Fruit fly (Drosophila melanogaster) whole organism, embryonic: Measurements from ENCODE around the gene Hem.

Source experiments
- Atf6 ChIP-seq: fragments of 200-800 bp; sonication (Bioruptor generic); IDR thresholded peaks from 2 replicates; pipeline ENCODE4 v1.3.6; 2022; ENCODE audit warnings: missing biosample characterization, missing genetic modification characterization
- B-H1 ChIP-seq: fragments of 200-800 bp; sonication (Bioruptor generic); IDR thresholded peaks from 3 replicates; pipeline ENCODE4 v1.3.6; 2022; ENCODE audit warnings: missing biosample characterization, missing genetic modification characterization
- CG10321 ChIP-seq: fragments of 200-800 bp; sonication (Bioruptor generic); IDR thresholded peaks from 2 replicates; pipeline ENCODE4 v1.3.6; 2022; ENCODE audit warnings: missing biosample characterization, missing genetic modification characterization
- CG11504 ChIP-seq: fragments of 200-800 bp; sonication (Bioruptor generic); optimal IDR thresholded peaks from 3 replicates; lab custom pipeline; 2019; ENCODE audit warnings: missing biosample characterization, mild to moderate bottlenecking, missing genetic modification characterization, moderate library complexity
- CG12391 ChIP-seq: fragments of 200-800 bp; sonication (Bioruptor generic); optimal IDR thresholded peaks from 3 replicates; lab custom pipeline; 2018; ENCODE audit warnings: missing biosample characterization, mild to moderate bottlenecking, missing genetic modification characterization, moderate library complexity
- CG13894 ChIP-seq: fragments of 200-800 bp; sonication (Bioruptor generic); optimal IDR thresholded peaks from 3 replicates; lab custom pipeline; 2018; ENCODE audit warnings: missing biosample characterization, mild to moderate bottlenecking, missing genetic modification characterization, moderate library complexity
- CG14050 ChIP-seq: fragments of 200-800 bp; sonication (Bioruptor generic); IDR thresholded peaks from 3 replicates; pipeline ENCODE4 v1.3.6; 2022; ENCODE audit warnings: missing biosample characterization, missing genetic modification characterization
- CG15514 ChIP-seq: fragments of 200-800 bp; sonication (Bioruptor generic); optimal IDR thresholded peaks from 3 replicates; lab custom pipeline; 2017; ENCODE audit warnings: missing biosample characterization, missing genetic modification characterization, mild to moderate bottlenecking, moderate library complexity, missing genetic modification reagents
- CG1647 ChIP-seq: fragments of 200-800 bp; sonication (Bioruptor generic); optimal IDR thresholded peaks from 3 replicates; lab custom pipeline; 2016; ENCODE audit warnings: missing biosample characterization, missing genetic modification characterization
- CG2199 ChIP-seq: fragments of 200-800 bp; sonication (Bioruptor generic); IDR thresholded peaks from 3 replicates; pipeline ENCODE4 v1.3.6; 2022; ENCODE audit warnings: missing biosample characterization, missing genetic modification characterization
- CG32767 ChIP-seq: fragments of 200-800 bp; sonication (Bioruptor generic); IDR thresholded peaks from 2 replicates; pipeline ENCODE4 v1.3.6; 2022; ENCODE audit warnings: missing biosample characterization, missing genetic modification characterization
- CG34376 ChIP-seq: fragments of 200-800 bp; sonication (Bioruptor generic); optimal IDR thresholded peaks from 2 replicates; lab custom pipeline; 2018; ENCODE audit warnings: missing biosample characterization, mild to moderate bottlenecking, missing genetic modification characterization
- CG4617 ChIP-seq: fragments of 200-800 bp; sonication (Bioruptor generic); optimal IDR thresholded peaks from 3 replicates; lab custom pipeline; 2016; ENCODE audit warnings: missing biosample characterization, missing genetic modification characterization, borderline replicate concordance
- CG6791 ChIP-seq: fragments of 200-800 bp; sonication (Bioruptor generic); IDR thresholded peaks from 3 replicates; pipeline ENCODE4 v1.3.6; 2022; ENCODE audit warnings: missing biosample characterization, missing genetic modification characterization; ENCODE audit not compliant: partially characterized antibody
- CG7963 ChIP-seq: fragments of 200-800 bp; sonication (Bioruptor generic); IDR thresholded peaks from 3 replicates; pipeline ENCODE4 v1.3.6; 2022; ENCODE audit warnings: missing biosample characterization, missing genetic modification characterization; ENCODE audit not compliant: partially characterized antibody
- CG8290 ChIP-seq, 3 experiments: fragments of 200-800 bp; sonication (Bioruptor generic); optimal IDR thresholded peaks; 2 replicates each; lab custom pipeline; 2016 to 2019; ENCODE audit warnings: missing biosample characterization in 3 of 3, missing genetic modification characterization in 3 of 3, mild to moderate bottlenecking in 2 of 3, moderate library complexity in 1 of 3
- CG8388 ChIP-seq: fragments of 200-800 bp; sonication (Bioruptor generic); optimal IDR thresholded peaks from 2 replicates; lab custom pipeline; 2019; ENCODE audit warnings: missing biosample characterization, mild to moderate bottlenecking, missing genetic modification characterization, moderate library complexity
- CrebB ChIP-seq: fragments of 200-800 bp; sonication (Bioruptor generic); optimal IDR thresholded peaks from 3 replicates; lab custom pipeline; 2018; ENCODE audit warnings: missing biosample characterization, mild to moderate bottlenecking, missing genetic modification characterization
- Dfd ChIP-seq, 2 experiments: fragments of >200 bp; optimal IDR thresholded peaks; 2 replicates each; lab custom pipeline; 2017; ENCODE audit warnings: missing biosample characterization in 2 of 2, missing genetic modification characterization in 2 of 2
- GATAe ChIP-seq: fragments of 200-800 bp; sonication (Bioruptor generic); conservative IDR thresholded peaks from 2 replicates; pipeline ENCODE4 v1.3.6; 2022; ENCODE audit warnings: missing biosample characterization, missing genetic modification characterization
- Hey ChIP-seq: fragments of 200-800 bp; sonication (Bioruptor generic); optimal IDR thresholded peaks from 3 replicates; lab custom pipeline; 2018; ENCODE audit warnings: missing biosample characterization, mild to moderate bottlenecking, missing genetic modification characterization
- MBD-R2 ChIP-seq: fragments of 200-800 bp; sonication (Bioruptor generic); IDR thresholded peaks from 2 replicates; pipeline ENCODE4 v1.3.6; 2022; ENCODE audit warnings: missing biosample characterization, missing genetic modification characterization
- MESR4 ChIP-seq: fragments of 200-800 bp; sonication (Bioruptor generic); optimal IDR thresholded peaks from 2 replicates; lab custom pipeline; 2018; ENCODE audit warnings: missing biosample characterization, mild to moderate bottlenecking, missing genetic modification characterization, moderate library complexity
- Mes4 ChIP-seq: fragments of 200-800 bp; sonication (Bioruptor generic); optimal IDR thresholded peaks from 2 replicates; lab custom pipeline; 2016; ENCODE audit warnings: missing biosample characterization, missing genetic modification characterization
- Pdp1 ChIP-seq, 2 experiments: fragments of 200-800 bp; sonication (Bioruptor generic); optimal IDR thresholded peaks; 3 replicates each; lab custom pipeline; 2016; ENCODE audit warnings: missing biosample characterization in 2 of 2, missing genetic modification characterization in 2 of 2, mild to moderate bottlenecking in 1 of 2, moderate library complexity in 1 of 2
- Rx ChIP-seq: fragments of 200-800 bp; sonication (Bioruptor generic); IDR thresholded peaks from 2 replicates; pipeline ENCODE4 v1.3.6; 2022; ENCODE audit warnings: missing biosample characterization, missing genetic modification characterization
- Scr ChIP-seq: fragments of 200-800 bp; sonication (Bioruptor generic); IDR thresholded peaks from 2 replicates; pipeline ENCODE4 v1.3.6; 2022; ENCODE audit warnings: missing biosample characterization, missing genetic modification characterization; ENCODE audit not compliant: partially characterized antibody
- Six4 ChIP-seq: fragments of 200-800 bp; sonication (Bioruptor generic); optimal IDR thresholded peaks from 2 replicates; lab custom pipeline; 2016; ENCODE audit warnings: missing biosample characterization, missing genetic modification characterization
- Stat92E ChIP-seq, 3 experiments: fragments of >200 bp in 2 of 3; fragments of 200-800 bp in 1 of 3; sonication (Bioruptor generic) in 1 of 3; optimal IDR thresholded peaks; 2 replicates each; lab custom pipeline; 2017 to 2019; ENCODE audit warnings: missing biosample characterization in 3 of 3, missing genetic modification characterization in 3 of 3, mild to moderate bottlenecking in 1 of 3, moderate library complexity in 1 of 3
- bcd ChIP-seq: fragments of 200-800 bp; sonication (Bioruptor generic); optimal IDR thresholded peaks from 2 replicates; lab custom pipeline; 2017; ENCODE audit warnings: missing biosample characterization, mild to moderate bottlenecking, missing genetic modification characterization
- chinmo ChIP-seq: fragments of 200-800 bp; sonication (Bioruptor generic); IDR thresholded peaks from 4 replicates; pipeline ENCODE4 v1.3.6; 2022; ENCODE audit warnings: missing biosample characterization, missing genetic modification characterization; ENCODE audit not compliant: partially characterized antibody
- crol ChIP-seq: fragments of 200-800 bp; sonication (Bioruptor generic); IDR thresholded peaks from 2 replicates; pipeline ENCODE4 v1.3.6; 2022; ENCODE audit warnings: missing biosample characterization, missing genetic modification characterization
- ems ChIP-seq: fragments of 200-800 bp; sonication (Bioruptor generic); optimal IDR thresholded peaks from 3 replicates; lab custom pipeline; 2016; ENCODE audit warnings: missing biosample characterization, missing genetic modification characterization
- knrl ChIP-seq: fragments of 200-800 bp; sonication (Bioruptor generic); IDR thresholded peaks from 3 replicates; pipeline ENCODE4 v1.3.6; 2022; ENCODE audit warnings: missing biosample characterization, missing genetic modification characterization; ENCODE audit not compliant: partially characterized antibody
- lilli ChIP-seq: fragments of 200-800 bp; sonication (Bioruptor generic); optimal IDR thresholded peaks from 3 replicates; lab custom pipeline; 2016; ENCODE audit warnings: missing biosample characterization, missing genetic modification characterization
- maf-S ChIP-seq: fragments of 200-800 bp; sonication (Bioruptor generic); optimal IDR thresholded peaks from 2 replicates; lab custom pipeline; 2016; ENCODE audit warnings: missing biosample characterization, missing genetic modification characterization
- nerfin-1 ChIP-seq: fragments of 200-800 bp; sonication (Bioruptor generic); optimal IDR thresholded peaks from 3 replicates; lab custom pipeline; 2019; ENCODE audit warnings: missing biosample characterization, mild to moderate bottlenecking, missing genetic modification characterization, moderate library complexity
- nom ChIP-seq: fragments of 200-800 bp; sonication (Bioruptor generic); optimal IDR thresholded peaks from 2 replicates; lab custom pipeline; 2017; ENCODE audit warnings: missing biosample characterization, missing genetic modification characterization, mild to moderate bottlenecking, moderate library complexity, missing genetic modification reagents
- prd ChIP-seq, 3 experiments: fragments of >200 bp in 2 of 3; fragments of 200-800 bp in 1 of 3; sonication (Bioruptor generic) in 1 of 3; optimal IDR thresholded peaks in 2 of 3; IDR thresholded peaks in 1 of 3; 2 replicates in 2 of 3; 3 replicates in 1 of 3; pipeline versions ENCODE4 v1.3.6 to Lab custom; 2017 to 2022; ENCODE audit warnings: missing biosample characterization in 1 of 3, missing genetic modification characterization in 1 of 3
- shn ChIP-seq: fragments of 200-800 bp; sonication (Bioruptor generic); optimal IDR thresholded peaks from 3 replicates; lab custom pipeline; 2016; ENCODE audit warnings: missing biosample characterization, missing genetic modification characterization
- sisA ChIP-seq: fragments of 200-800 bp; sonication (Bioruptor generic); IDR thresholded peaks from 2 replicates; pipeline ENCODE4 v1.3.6; 2022; ENCODE audit warnings: missing biosample characterization, missing genetic modification characterization
- tna ChIP-seq: fragments of 200-800 bp; sonication (Bioruptor generic); IDR thresholded peaks from 2 replicates; pipeline ENCODE4 v1.3.6; 2022; ENCODE audit warnings: missing biosample characterization, missing genetic modification characterization; ENCODE audit not compliant: partially characterized antibody
- trh ChIP-seq: fragments of 200-800 bp; sonication (Bioruptor generic); optimal IDR thresholded peaks from 2 replicates; lab custom pipeline; 2016; ENCODE audit warnings: missing biosample characterization, missing genetic modification characterization
- unc-4 ChIP-seq: fragments of 200-800 bp; sonication (Bioruptor generic); IDR thresholded peaks from 2 replicates; pipeline ENCODE4 v1.3.6; 2022; ENCODE audit warnings: missing biosample characterization, missing genetic modification characterization; ENCODE audit not compliant: partially characterized antibody
- vnd ChIP-seq: fragments of 200-800 bp; sonication (Bioruptor generic); IDR thresholded peaks from 3 replicates; pipeline ENCODE4 v1.3.6; 2022; ENCODE audit warnings: missing biosample characterization, missing genetic modification characterization; ENCODE audit not compliant: partially characterized antibody
- vvl ChIP-seq: fragments of 200-800 bp; sonication (Bioruptor generic); IDR thresholded peaks from 2 replicates; pipeline ENCODE4 v1.3.6; 2022; ENCODE audit warnings: missing biosample characterization, missing genetic modification characterization

Hem gene

dm6 chr3L:22267248-22267957 is 20.6 kb downstream of the Hem start, which contains the start of gene Csp (continued):
- TF ChIP-seq CG4617 (GFP tag; lab: Kevin White, UChicago) = peak; percentile 60
- no peak for TF ChIP-seq maf-S (GFP tag; lab: Kevin White, UChicago)
- TF ChIP-seq knrl (GFP tag; lab: Robert Waterston, UW) = no peak
- TF ChIP-seq GATAe (GFP tag; lab: Robert Waterston, UW) = no peak
- no peak for TF ChIP-seq B-H1 (GFP tag; lab: Robert Waterston, UW)
- peak; percentile 67 for TF ChIP-seq CG8290 (GFP tag; optimal IDR thresholded peaks at IDR 0.05; lab: Kevin White, UChicago)
- TF ChIP-seq CG8290 (tag; optimal IDR thresholded peaks at IDR 0.05; lab: Kevin White, UChicago) = peak; percentile 40 to 65
- peak; percentile 99 for TF ChIP-seq CG2199 (GFP tag; lab: Robert Waterston, UW)
- TF ChIP-seq bcd = no peak
- no peak for TF ChIP-seq nerfin-1 (tag; lab: Kevin White, UChicago)
- TF ChIP-seq sisA (GFP tag; lab: Robert Waterston, UW) = no peak
- TF ChIP-seq CG32767 (GFP tag; lab: Robert Waterston, UW) = 0 out of 2 replicates have a peak, but pooled peaks have one; percentile 22
- TF ChIP-seq CG12391 (tag; lab: Kevin White, UChicago) = peak; percentile 15
- TF ChIP-seq crol (GFP tag; lab: Robert Waterston, UW) = peak; percentile 26; the same call in 1 of the 2 replicates
- peak; percentile 86; the same call in 3 of the 4 replicates for TF ChIP-seq chinmo (GFP tag; lab: Robert Waterston, UW)
- peak; percentile 26 for TF ChIP-seq CrebB
- no peak for TF ChIP-seq CG14050
- TF ChIP-seq tna (GFP tag; lab: Robert Waterston, UW) = peak; percentile 35; the same call in 1 of the 2 replicates
- TF ChIP-seq trh (GFP tag; lab: Kevin White, UChicago) = no peak
- TF ChIP-seq unc-4 (GFP tag; lab: Robert Waterston, UW) = peak; percentile 56
- TF ChIP-seq nom = peak; percentile 48
- TF ChIP-seq CG10321 (GFP tag; lab: Robert Waterston, UW) = no peak
- peak; percentile 96 for TF ChIP-seq MESR4 (GFP tag; lab: Kevin White, UChicago)
- TF ChIP-seq shn (GFP tag; lab: Kevin White, UChicago) = no peak
- TF ChIP-seq Scr (GFP tag; lab: Robert Waterston, UW) = peak; percentile 64
- no peak; the same call in 2 of the 3 replicates for TF ChIP-seq vnd (GFP tag; lab: Robert Waterston, UW)
- TF ChIP-seq MBD-R2 (GFP tag; lab: Robert Waterston, UW) = peak; percentile 42
- TF ChIP-seq CG6791 = peak; percentile 79
- TF ChIP-seq vvl (GFP tag; lab: Robert Waterston, UW) = peak; percentile 45; the same call in 1 of the 2 replicates
- 0 out of 3 replicates have a peak, but pooled peaks have one; percentile 36 for TF ChIP-seq CG7963
- no peak for TF ChIP-seq prd (optimal IDR thresholded peaks at IDR 0.05; lab: Kevin White, UChicago)
- 0 out of 3 replicates have a peak, but pooled peaks have one; percentile 19 for TF ChIP-seq prd (GFP tag; IDR thresholded peaks at IDR 0.05; lab: Robert Waterston, UW)
- TF ChIP-seq CG13894 (tag; lab: Kevin White, UChicago) = peak; percentile 71
- TF ChIP-seq CG34376 (GFP tag; lab: Kevin White, UChicago) = peak; percentile 39
- TF ChIP-seq ems (GFP tag; lab: Kevin White, UChicago) = no peak
- peak; percentile 85 for TF ChIP-seq CG15514 (GFP tag; lab: Kevin White, UChicago)
- TF ChIP-seq Pdp1 (GFP tag; optimal IDR thresholded peaks at IDR 0.05; lab: Kevin White, UChicago) = peak; percentile 4 to 60
- 0 out of 2 replicates have a peak, but pooled peaks have one; percentile 20 for TF ChIP-seq Atf6 (GFP tag; lab: Robert Waterston, UW)
- TF ChIP-seq CG1647 (GFP tag; lab: Kevin White, UChicago) = peak; percentile 12
- peak in 1 of 3 experiments; percentile 63 for TF ChIP-seq Stat92E (GFP tag; optimal IDR thresholded peaks at IDR 0.05; lab: Kevin White, UChicago)
- no peak for TF ChIP-seq Rx (GFP tag; lab: Robert Waterston, UW)
- TF ChIP-seq CG11504 (tag; lab: Kevin White, UChicago) = peak; percentile 5
- peak; percentile 13 for TF ChIP-seq Hey
- TF ChIP-seq CG8388 (GFP tag; lab: Kevin White, UChicago) = peak; percentile 27
- TF ChIP-seq Six4 (GFP tag; lab: Kevin White, UChicago) = peak; percentile 18
- peak; percentile 37 for TF ChIP-seq Mes4 (GFP tag; lab: Kevin White, UChicago)
- peak; percentile 28 for TF ChIP-seq lilli
- TF ChIP-seq Dfd (GFP tag; optimal IDR thresholded peaks at IDR 0.05; lab: Kevin White, UChicago) = no peak
